Fruit fly (Drosophila melanogaster) whole organism, pupa: ENCODE results near the gene CG32633.

Source experiments
- CG10348 ChIP-seq: fragments of 200-800 bp; sonication (Bioruptor generic); IDR thresholded peaks from 2 replicates; pipeline ENCODE4 v1.3.6; 2022; ENCODE audit warnings: missing biosample characterization, missing genetic modification characterization
- CG12605 ChIP-seq: fragments of 200-800 bp; sonication (Bioruptor generic); IDR thresholded peaks from 2 replicates; pipeline ENCODE4 v1.3.6; 2022; ENCODE audit warnings: missing biosample characterization, missing genetic modification characterization
- CG13204 ChIP-seq: fragments of 200-800 bp; sonication (Bioruptor generic); optimal IDR thresholded peaks from 2 replicates; lab custom pipeline; 2018; ENCODE audit warnings: missing biosample characterization, mild to moderate bottlenecking, missing genetic modification characterization, moderate library complexity
- CG14655 ChIP-seq: fragments of 200-800 bp; sonication (Bioruptor generic); optimal IDR thresholded peaks from 3 replicates; lab custom pipeline; 2017; ENCODE audit warnings: mild to moderate bottlenecking, missing biosample characterization, missing genetic modification reagents, missing genetic modification characterization
- CG17806 ChIP-seq: fragments of 200-800 bp; sonication (Bioruptor generic); optimal IDR thresholded peaks from 2 replicates; lab custom pipeline; 2018; ENCODE audit warnings: missing biosample characterization, mild to moderate bottlenecking, missing genetic modification characterization, moderate library complexity
- CG32121 ChIP-seq: fragments of 200-800 bp; sonication (Bioruptor generic); IDR thresholded peaks from 2 replicates; pipeline ENCODE4 v1.3.6; 2022; ENCODE audit warnings: missing biosample characterization, missing genetic modification characterization
- CG34367 ChIP-seq: fragments of 200-800 bp; sonication (Bioruptor generic); optimal IDR thresholded peaks from 2 replicates; lab custom pipeline; 2018; ENCODE audit warnings: missing biosample characterization, mild to moderate bottlenecking, missing genetic modification characterization
- CG4496 ChIP-seq: fragments of 200-800 bp; sonication (Bioruptor generic); IDR thresholded peaks from 3 replicates; pipeline ENCODE4 v1.3.6; 2022; ENCODE audit warnings: missing biosample characterization, missing genetic modification characterization
- CG9948 ChIP-seq: fragments of 200-800 bp; sonication (Bioruptor generic); optimal IDR thresholded peaks from 2 replicates; lab custom pipeline; 2018; ENCODE audit warnings: missing biosample characterization, mild to moderate bottlenecking, missing genetic modification characterization, moderate library complexity
- D1 ChIP-seq: fragments of 200-800 bp; sonication (Bioruptor generic); optimal IDR thresholded peaks from 2 replicates; lab custom pipeline; 2018; ENCODE audit warnings: missing biosample characterization, mild to moderate bottlenecking, missing genetic modification characterization, moderate library complexity
- Ets98B ChIP-seq: fragments of 200-800 bp; sonication (Bioruptor generic); IDR thresholded peaks from 2 replicates; pipeline ENCODE4 v1.3.6; 2022; ENCODE audit warnings: missing biosample characterization, missing genetic modification characterization
- Pif1B ChIP-seq: fragments of 200-800 bp; sonication (Bioruptor generic); optimal IDR thresholded peaks from 3 replicates; lab custom pipeline; 2016; ENCODE audit warnings: missing biosample characterization, missing genetic modification characterization
- Snoo ChIP-seq: fragments of 200-800 bp; sonication (Bioruptor generic); optimal IDR thresholded peaks from 3 replicates; lab custom pipeline; 2017; ENCODE audit warnings: missing biosample characterization, mild to moderate bottlenecking, missing genetic modification characterization, inconsistent platforms

- TF ChIP-seq CG34367 (tag; lab: Kevin White, UChicago) (no peak), D1 (tag; lab: Kevin White, UChicago) (no peak), CG14655 (GFP tag; lab: Kevin White, UChicago) (no peak), Ets98B (GFP tag; lab: Robert Waterston, UW) (no peak), CG9948 (tag; lab: Kevin White, UChicago) (no peak), Snoo (tag; lab: Kevin White, UChicago) (no peak), CG32121 (GFP tag; lab: Robert Waterston, UW) (no peak), CG13204 (no peak), CG10348 (GFP tag; lab: Robert Waterston, UW) (no peak), Pif1B (no peak), CG17806 (no peak), CG4496 (GFP tag; lab: Robert Waterston, UW) (no peak), CG12605 (GFP tag; lab: Robert Waterston, UW) (no peak)
Observed at dm6 chrX:13579322-13579721, 17.9 kb downstream of the CG32633 start.
